Worm (Caenorhabditis elegans) whole organism, early embryonic: Measurements from ENCODE around the gene F16B12.6.
A peak's percentile ranks its signal among the peaks of the same experiment; 100 is the strongest.

Source experiments
- B0310.2 ChIP-seq: sonication (generic microtip); optimal IDR thresholded peaks from 2 replicates; lab custom pipeline; 2016; ENCODE audit warnings: mild to moderate bottlenecking, missing genetic modification characterization, missing compliant biosample characterization
- F13C5.2 ChIP-seq: sonication (generic microtip); optimal IDR thresholded peaks from 2 replicates; lab custom pipeline; 2017; ENCODE audit warnings: mild to moderate bottlenecking, missing genetic modification characterization, inconsistent platforms, missing compliant biosample characterization
- aly-1 ChIP-seq: sonication (generic microtip); optimal IDR thresholded peaks from 2 replicates; lab custom pipeline; 2016; ENCODE audit warnings: missing genetic modification characterization, missing compliant biosample characterization
- ama-1 ChIP-seq: fragments of 150-350 bp; optimal IDR thresholded peaks from 2 replicates; lab custom pipeline; 2014
- ceh-13 ChIP-seq: fragments of 200-800 bp; sonication (Bioruptor generic); optimal IDR thresholded peaks from 2 replicates; lab custom pipeline; 2018; ENCODE audit warnings: mild to moderate bottlenecking, missing genetic modification characterization, missing compliant biosample characterization
- ceh-36 ChIP-seq: sonication (generic microtip); optimal IDR thresholded peaks from 2 replicates; lab custom pipeline; 2016; ENCODE audit warnings: missing genetic modification characterization, inconsistent platforms, missing compliant biosample characterization
- ets-7 ChIP-seq: sonication (generic microtip); optimal IDR thresholded peaks from 2 replicates; lab custom pipeline; 2016; ENCODE audit warnings: missing genotype, missing genetic modification characterization, missing compliant biosample characterization
- flt-1 ChIP-seq: fragments of 200-800 bp; sonication (Bioruptor generic); IDR thresholded peaks from 2 replicates; pipeline ENCODE4 v1.3.6; 2022; ENCODE audit warnings: missing genetic modification characterization, missing compliant biosample characterization
- hmbx-1 ChIP-seq: sonication (generic microtip); optimal IDR thresholded peaks from 2 replicates; lab custom pipeline; 2016; ENCODE audit warnings: mild to moderate bottlenecking, missing genetic modification characterization, missing compliant biosample characterization
- hmg-4 ChIP-seq: fragments of 200-800 bp; sonication (Bioruptor generic); optimal IDR thresholded peaks from 2 replicates; lab custom pipeline; 2018; ENCODE audit warnings: mild to moderate bottlenecking, missing genetic modification characterization, missing compliant biosample characterization
- hnd-1 ChIP-seq: sonication (generic microtip); optimal IDR thresholded peaks from 2 replicates; lab custom pipeline; 2016; ENCODE audit warnings: missing genetic modification characterization, missing compliant biosample characterization
- pes-1 ChIP-seq: fragments of 200-800 bp; sonication (Bioruptor generic); IDR thresholded peaks from 2 replicates; pipeline ENCODE4 v1.3.6; 2022; ENCODE audit warnings: missing genetic modification reagents, missing genetic modification characterization, missing compliant biosample characterization
- scrt-1 ChIP-seq: fragments of 200-800 bp; sonication (Bioruptor generic); IDR thresholded peaks from 2 replicates; pipeline ENCODE4 v1.3.6; 2022; ENCODE audit warnings: missing genetic modification characterization, missing compliant biosample characterization
- sea-1 ChIP-seq: fragments of 200-800 bp; sonication (Bioruptor generic); conservative IDR thresholded peaks from 2 replicates; pipeline ENCODE4 v1.3.6; 2022; ENCODE audit warnings: missing genetic modification characterization, missing compliant biosample characterization
- tbx-11 ChIP-seq: fragments of 200-800 bp; sonication (Bioruptor generic); IDR thresholded peaks from 2 replicates; pipeline ENCODE4 v1.3.6; 2022; ENCODE audit warnings: missing genetic modification characterization, missing compliant biosample characterization
- tbx-37 ChIP-seq: fragments of 200-800 bp; sonication (Bioruptor generic); conservative IDR thresholded peaks from 2 replicates; pipeline ENCODE4 v1.3.6; 2022; ENCODE audit warnings: missing genetic modification reagents, missing genetic modification characterization, missing compliant biosample characterization
- tra-4 ChIP-seq: sonication (generic microtip); optimal IDR thresholded peaks from 2 replicates; lab custom pipeline; 2017; ENCODE audit warnings: missing genetic modification characterization, missing compliant biosample characterization

F16B12.6 gene

DNA sequence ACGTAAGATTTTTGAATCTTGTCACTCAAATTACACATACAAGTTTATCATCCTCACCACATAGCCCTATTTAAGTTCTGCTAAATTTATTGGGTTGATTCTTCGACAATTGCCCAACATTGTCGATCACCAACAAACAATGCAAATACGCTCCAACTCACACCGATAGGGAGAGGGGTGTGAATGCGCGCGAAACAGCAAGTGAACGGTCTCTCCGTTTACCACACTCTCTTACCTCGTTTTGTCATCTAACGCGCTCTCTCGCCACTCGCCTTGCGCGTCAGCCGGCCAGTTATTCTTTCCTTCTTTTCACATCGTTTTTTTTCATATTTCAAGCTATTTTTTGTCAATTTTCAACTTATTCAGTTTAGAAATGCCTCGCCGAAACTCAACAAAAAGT is at the start of gene F16B12.6:
F16B12.6 (plus strand) TSS at position 331 of the 400 bp plus-strand sequence.
- TF ChIP-seq ceh-13 (no peak), tbx-11 (GFP tag; lab: Robert Waterston, UW) (no peak), tbx-37 (GFP tag; lab: Robert Waterston, UW) (no peak), F13C5.2 (peak; percentile 57), hmg-4 (GFP tag; lab: Kevin White, UChicago) (peak; percentile 45)

DNA sequence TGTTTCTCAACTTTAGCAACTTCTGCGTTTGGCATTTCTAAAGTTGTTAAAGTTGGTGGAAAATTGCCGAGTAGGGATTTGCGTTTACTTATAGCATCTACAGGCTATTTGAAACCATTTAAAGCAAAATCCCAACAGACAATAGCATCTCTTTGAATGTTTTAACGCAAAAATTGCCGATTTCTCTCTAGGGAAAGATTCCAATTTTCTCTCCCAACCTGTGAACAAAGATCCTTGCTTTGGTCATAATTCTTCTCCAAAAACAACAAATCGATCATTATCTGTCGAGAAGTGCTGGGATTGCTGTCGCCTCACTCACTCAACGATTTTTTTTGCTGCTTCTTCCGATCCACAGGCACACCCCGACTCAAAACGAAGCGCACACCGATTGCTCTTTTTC is 48.4 kb upstream of the F16B12.6 start:
- no peak for TF ChIP-seq hnd-1 (tag; lab: Kevin White, UChicago)
- no peak for TF ChIP-seq B0310.2 (tag; lab: Kevin White, UChicago)
- no peak for TF ChIP-seq ceh-36
- TF ChIP-seq aly-1 (tag; lab: Kevin White, UChicago): no peak
- TF ChIP-seq sea-1 (GFP tag; lab: Robert Waterston, UW): no peak
- TF ChIP-seq tbx-11 (GFP tag; lab: Robert Waterston, UW): no peak
- no peak for TF ChIP-seq scrt-1 (GFP tag; lab: Robert Waterston, UW)

DNA sequence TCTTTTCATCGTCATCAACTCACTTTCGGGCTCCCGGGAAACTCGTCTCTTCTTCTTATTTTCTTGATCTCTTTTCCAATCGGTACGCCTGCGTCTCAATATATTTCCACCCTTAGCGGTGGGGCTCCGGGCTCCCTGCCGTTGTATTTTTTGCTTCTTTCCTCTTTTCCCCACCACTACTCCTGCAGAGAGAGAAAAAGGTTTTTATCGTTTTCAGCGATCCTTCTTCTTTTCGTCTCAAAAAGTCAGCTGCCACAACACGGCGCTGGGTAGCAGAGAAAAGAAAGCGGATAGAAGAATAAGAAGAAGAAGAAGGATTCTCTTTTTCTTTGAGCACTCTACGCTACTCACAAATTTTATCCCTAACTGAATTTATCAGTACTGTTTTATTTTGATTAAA is 47.3 kb upstream of the F16B12.6 start:
- TF ChIP-seq pes-1 (GFP tag; lab: Robert Waterston, UW) (0 out of 2 replicates have a peak, but pooled peaks have one; percentile 26), ama-1 (lab: Kevin White, UChicago) (no peak)

DNA sequence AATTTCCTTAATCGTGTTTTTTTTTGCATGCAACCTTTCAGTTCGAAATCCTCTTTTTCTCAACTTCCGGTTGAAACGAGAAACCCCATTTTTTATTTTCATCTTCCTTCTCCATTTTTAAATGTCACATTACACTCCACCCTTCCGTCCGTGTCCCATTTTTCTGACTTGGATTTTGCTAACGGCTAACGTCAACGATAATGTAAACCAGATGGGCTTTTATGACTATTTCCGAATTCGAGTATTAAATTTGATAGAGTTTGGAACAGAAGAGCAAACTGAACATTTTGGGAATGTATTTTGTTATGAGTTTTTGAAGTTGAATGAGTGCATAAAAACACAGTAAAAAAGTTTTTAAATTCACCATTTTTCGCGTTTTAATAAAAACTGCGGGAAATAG is 46.4 kb upstream of the F16B12.6 start:
- TF ChIP-seq hmbx-1 (tag; lab: Kevin White, UChicago) (no peak), ama-1 (lab: Kevin White, UChicago) (no peak), tra-4 (no peak), scrt-1 (GFP tag; lab: Robert Waterston, UW) (no peak), hnd-1 (tag; lab: Kevin White, UChicago) (no peak), flt-1 (GFP tag; lab: Robert Waterston, UW) (no peak), F13C5.2 (no peak), hmg-4 (GFP tag; lab: Kevin White, UChicago) (no peak), ceh-13 (no peak), ceh-36 (no peak), B0310.2 (tag; lab: Kevin White, UChicago) (no peak), sea-1 (GFP tag; lab: Robert Waterston, UW) (no peak), ets-7 (tag; lab: Kevin White, UChicago) (no peak), aly-1 (tag; lab: Kevin White, UChicago) (no peak), tbx-37 (GFP tag; lab: Robert Waterston, UW) (no peak), tbx-11 (GFP tag; lab: Robert Waterston, UW) (no peak), pes-1 (GFP tag; lab: Robert Waterston, UW) (no peak)

DNA sequence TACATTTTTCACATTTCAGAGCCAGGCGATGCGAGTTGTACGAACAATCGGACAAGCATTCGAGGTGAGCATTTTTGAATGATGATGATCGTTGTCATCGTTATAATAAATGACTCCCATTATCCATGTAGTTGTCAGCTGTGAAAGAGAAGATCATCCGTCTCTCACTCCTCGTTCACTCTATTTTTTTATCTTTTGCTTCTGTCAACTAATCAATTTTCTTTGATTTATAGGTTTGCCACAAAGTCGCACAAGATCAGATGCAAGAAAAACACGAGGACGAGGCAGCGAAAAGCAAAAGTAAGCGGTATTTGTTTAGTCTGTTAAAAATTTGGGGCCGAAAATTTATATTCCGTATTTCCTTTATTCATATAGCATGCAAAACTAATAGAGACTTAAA is 45.6 kb upstream of the F16B12.6 start:
- TF ChIP-seq hnd-1 (tag; lab: Kevin White, UChicago) (no peak), flt-1 (GFP tag; lab: Robert Waterston, UW) (no peak), aly-1 (tag; lab: Kevin White, UChicago) (no peak), tra-4 (no peak), tbx-37 (GFP tag; lab: Robert Waterston, UW) (no peak), F13C5.2 (no peak), hmg-4 (GFP tag; lab: Kevin White, UChicago) (no peak)

DNA sequence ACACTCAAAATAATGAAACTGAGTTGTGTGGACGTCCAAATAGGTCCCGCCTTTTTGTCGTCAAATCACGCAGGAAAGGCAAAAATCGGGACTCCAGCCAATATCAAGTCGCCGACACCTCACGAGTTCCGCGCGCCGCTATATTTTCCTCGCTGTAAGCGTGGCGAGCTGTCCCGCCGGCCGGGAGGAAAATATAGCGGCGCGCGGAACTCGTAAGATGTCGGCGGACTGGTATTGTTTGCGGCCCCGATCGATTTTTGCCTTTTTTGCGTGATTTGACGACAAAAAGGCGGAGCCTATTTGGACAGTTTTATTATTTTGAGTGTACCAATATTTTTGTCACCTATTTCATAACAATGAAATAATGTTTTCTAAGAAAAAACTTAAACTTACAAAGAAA is 39.3 kb upstream of the F16B12.6 start:
- TF ChIP-seq ceh-13: no peak
- no peak for TF ChIP-seq hmg-4 (GFP tag; lab: Kevin White, UChicago)

DNA sequence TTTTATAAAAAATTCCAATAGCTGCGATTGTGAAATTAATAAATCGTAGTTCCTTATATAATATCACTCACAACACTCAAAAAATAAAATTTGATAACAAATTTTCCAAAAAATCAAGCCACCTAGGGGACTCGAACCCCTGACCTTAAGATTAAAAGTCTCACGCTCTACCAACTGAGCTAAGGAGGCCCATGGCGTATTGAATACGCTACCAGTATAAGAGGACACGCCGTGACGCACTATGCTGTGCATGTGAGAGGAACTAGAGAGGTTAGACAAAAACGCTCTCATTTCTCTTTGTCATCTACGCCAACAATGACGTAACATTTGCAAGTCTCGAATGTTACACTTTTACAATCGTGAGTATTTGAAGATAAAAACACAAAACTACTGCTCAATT is 38.3 kb upstream of the F16B12.6 start:
- peak; percentile 95 for TF ChIP-seq hmg-4 (GFP tag; lab: Kevin White, UChicago)
- peak; percentile 97 for TF ChIP-seq pes-1 (GFP tag; lab: Robert Waterston, UW)
- TF ChIP-seq flt-1 (GFP tag; lab: Robert Waterston, UW): peak; percentile 99
- TF ChIP-seq ceh-13: peak; percentile 90
- TF ChIP-seq tbx-11 (GFP tag; lab: Robert Waterston, UW): peak; percentile 95
- TF ChIP-seq ets-7 (tag; lab: Kevin White, UChicago): peak; percentile 89
- peak; percentile 93 for TF ChIP-seq hnd-1 (tag; lab: Kevin White, UChicago)
- peak; percentile 98 for TF ChIP-seq sea-1 (GFP tag; lab: Robert Waterston, UW)
- peak; percentile 92 for TF ChIP-seq tra-4
- TF ChIP-seq aly-1 (tag; lab: Kevin White, UChicago): peak; percentile 91
- peak; percentile 98 for TF ChIP-seq scrt-1 (GFP tag; lab: Robert Waterston, UW)
- peak; percentile 94 for TF ChIP-seq tbx-37 (GFP tag; lab: Robert Waterston, UW)
- TF ChIP-seq hmbx-1 (tag; lab: Kevin White, UChicago): peak; percentile 91
- peak; percentile 98 for TF ChIP-seq F13C5.2
- TF ChIP-seq B0310.2 (tag; lab: Kevin White, UChicago): peak; percentile 95
- TF ChIP-seq ama-1 (lab: Kevin White, UChicago): no peak
- TF ChIP-seq ceh-36: peak; percentile 96

DNA sequence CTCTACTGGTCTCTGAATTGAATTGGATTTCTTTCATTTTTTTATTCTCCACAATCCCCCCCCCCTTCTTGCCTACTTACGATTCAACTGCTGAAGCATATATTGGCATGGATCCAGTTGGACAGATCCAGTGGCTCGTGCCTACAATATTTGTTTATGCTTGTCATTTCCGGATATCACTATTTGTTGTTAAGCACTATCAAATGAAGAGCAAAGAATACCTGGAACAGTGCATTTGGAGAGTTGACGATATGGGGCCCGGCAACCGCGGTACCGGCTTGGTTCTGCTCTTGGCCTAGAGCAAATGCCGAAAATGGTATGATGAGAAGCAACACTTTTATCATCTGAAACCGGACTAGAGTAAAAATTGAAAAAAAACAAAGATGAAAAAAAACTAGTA is 34.5 kb upstream of the F16B12.6 start, which contains the start of gene lgc-21:
lgc-21 (minus strand) TSS at position 344 of the 400 bp plus-strand sequence.
- no peak for TF ChIP-seq flt-1 (GFP tag; lab: Robert Waterston, UW)
- TF ChIP-seq pes-1 (GFP tag; lab: Robert Waterston, UW): no peak
- TF ChIP-seq sea-1 (GFP tag; lab: Robert Waterston, UW): no peak
- no peak for TF ChIP-seq tbx-11 (GFP tag; lab: Robert Waterston, UW)
- no peak for TF ChIP-seq ceh-13
- no peak for TF ChIP-seq ama-1 (lab: Kevin White, UChicago)
- no peak for TF ChIP-seq ceh-36
- TF ChIP-seq hnd-1 (tag; lab: Kevin White, UChicago): no peak
- no peak for TF ChIP-seq tra-4
- TF ChIP-seq aly-1 (tag; lab: Kevin White, UChicago): no peak
- no peak for TF ChIP-seq F13C5.2
- TF ChIP-seq B0310.2 (tag; lab: Kevin White, UChicago): no peak
- no peak for TF ChIP-seq hmbx-1 (tag; lab: Kevin White, UChicago)
- TF ChIP-seq hmg-4 (GFP tag; lab: Kevin White, UChicago): no peak
- no peak for TF ChIP-seq tbx-37 (GFP tag; lab: Robert Waterston, UW)
- no peak for TF ChIP-seq scrt-1 (GFP tag; lab: Robert Waterston, UW)
- no peak for TF ChIP-seq ets-7 (tag; lab: Kevin White, UChicago)
